Fruit fly (Drosophila melanogaster) whole organism, embryonic: ENCODE results near the gene GlnRS.

ENCODE experiments used
- Adf1 ChIP-seq: fragments of 200-800 bp; sonication (Bioruptor generic); IDR thresholded peaks from 2 replicates; pipeline ENCODE4 v1.3.6; 2022; ENCODE audit warnings: missing biosample characterization, missing genetic modification characterization
- Awh ChIP-seq: fragments of 200-800 bp; sonication (Bioruptor generic); IDR thresholded peaks from 2 replicates; pipeline ENCODE4, ENCODE4 v1.3.6; 2022; ENCODE audit warnings: missing biosample characterization, missing genetic modification characterization
- CG10979 ChIP-seq: fragments of 200-800 bp; sonication (Bioruptor generic); optimal IDR thresholded peaks from 2 replicates; lab custom pipeline; 2018; ENCODE audit warnings: missing biosample characterization, mild to moderate bottlenecking, missing genetic modification characterization, moderate library complexity
- CG13296 ChIP-seq: fragments of 200-800 bp; sonication (Bioruptor generic); optimal IDR thresholded peaks from 3 replicates; lab custom pipeline; 2018; ENCODE audit warnings: missing biosample characterization, mild to moderate bottlenecking, missing genetic modification characterization
- CG14441 ChIP-seq: fragments of 200-800 bp; sonication (Bioruptor generic); IDR thresholded peaks from 2 replicates; pipeline ENCODE4 v1.3.6; 2022; ENCODE audit warnings: missing biosample characterization, missing genetic modification characterization
- CG14710 ChIP-seq: fragments of 200-800 bp; sonication (Bioruptor generic); optimal IDR thresholded peaks from 3 replicates; lab custom pipeline; 2019; ENCODE audit warnings: missing biosample characterization, mild to moderate bottlenecking, missing genetic modification characterization, moderate library complexity
- CG15269 ChIP-seq: fragments of 200-800 bp; sonication (Bioruptor generic); optimal IDR thresholded peaks from 2 replicates; lab custom pipeline; 2018; ENCODE audit warnings: missing biosample characterization, mild to moderate bottlenecking, missing genetic modification characterization, moderate library complexity
- CG17359 ChIP-seq: fragments of 200-800 bp; sonication (Bioruptor generic); optimal IDR thresholded peaks from 3 replicates; lab custom pipeline; 2018; ENCODE audit warnings: missing biosample characterization, mild to moderate bottlenecking, missing genetic modification characterization, moderate library complexity
- CG18476 ChIP-seq: fragments of 200-800 bp; sonication (Bioruptor generic); optimal IDR thresholded peaks from 2 replicates; lab custom pipeline; 2016; ENCODE audit warnings: missing biosample characterization, mild to moderate bottlenecking, missing genetic modification characterization
- CG2120 ChIP-seq: fragments of 200-800 bp; sonication (Bioruptor generic); optimal IDR thresholded peaks from 3 replicates; lab custom pipeline; 2016; ENCODE audit warnings: missing biosample characterization, missing genetic modification characterization
- CG3407 ChIP-seq: fragments of 200-800 bp; sonication (Bioruptor generic); optimal IDR thresholded peaks from 2 replicates; lab custom pipeline; 2018; ENCODE audit warnings: missing biosample characterization, mild to moderate bottlenecking, missing genetic modification characterization
- CG3847 ChIP-seq: fragments of 200-800 bp; sonication (Bioruptor generic); IDR thresholded peaks from 2 replicates; pipeline ENCODE4 v1.3.6; 2022; ENCODE audit warnings: missing biosample characterization, missing genetic modification characterization
- CG6254 ChIP-seq: fragments of 200-800 bp; sonication (Bioruptor generic); optimal IDR thresholded peaks from 3 replicates; lab custom pipeline; 2017; ENCODE audit warnings: mild to moderate bottlenecking, missing biosample characterization, missing genetic modification reagents, missing genetic modification characterization
- CG8478 ChIP-seq: fragments of >200 bp; optimal IDR thresholded peaks from 2 replicates; lab custom pipeline; 2018
- CG8765 ChIP-seq: fragments of 200-800 bp; sonication (Bioruptor generic); IDR thresholded peaks from 2 replicates; pipeline ENCODE4 v1.3.6; 2022; ENCODE audit warnings: missing biosample characterization, missing genetic modification characterization
- Camta ChIP-seq: fragments of 200-800 bp; sonication (Bioruptor generic); optimal IDR thresholded peaks from 2 replicates; lab custom pipeline; 2016; ENCODE audit warnings: missing biosample characterization, missing genetic modification characterization
- Dp ChIP-seq: fragments of 200-800 bp; sonication (Bioruptor generic); optimal IDR thresholded peaks from 2 replicates; lab custom pipeline; 2018; ENCODE audit warnings: missing biosample characterization, mild to moderate bottlenecking, missing genetic modification characterization, moderate library complexity
- Drgx ChIP-seq: fragments of 200-800 bp; sonication (Bioruptor generic); IDR thresholded peaks from 2 replicates; pipeline ENCODE4 v1.3.6; 2022; ENCODE audit warnings: missing biosample characterization, missing genetic modification characterization
- E2f2 ChIP-seq: fragments of 200-800 bp; sonication (Bioruptor generic); IDR thresholded peaks from 2 replicates; pipeline ENCODE4 v1.3.6; 2022; ENCODE audit warnings: missing biosample characterization, missing genetic modification characterization
- Gsc ChIP-seq: fragments of 200-800 bp; sonication (Bioruptor generic); IDR thresholded peaks from 2 replicates; pipeline ENCODE4 v1.3.6; 2022; ENCODE audit warnings: missing biosample characterization, missing genetic modification characterization
- MBD-R2 ChIP-seq: fragments of 200-800 bp; sonication (Bioruptor generic); IDR thresholded peaks from 2 replicates; pipeline ENCODE4 v1.3.6; 2022; ENCODE audit warnings: missing biosample characterization, missing genetic modification characterization
- Mrtf ChIP-seq: fragments of 200-800 bp; sonication (Bioruptor generic); IDR thresholded peaks from 3 replicates; pipeline ENCODE4 v1.3.6; 2022; ENCODE audit warnings: missing biosample characterization, missing genetic modification characterization
- Opbp ChIP-seq: fragments of 200-800 bp; sonication (Bioruptor generic); IDR thresholded peaks from 3 replicates; pipeline ENCODE4 v1.3.6; 2022; ENCODE audit warnings: missing biosample characterization, missing genetic modification characterization; ENCODE audit not compliant: partially characterized antibody
- PHDP ChIP-seq: fragments of 200-800 bp; sonication (Bioruptor generic); optimal IDR thresholded peaks from 3 replicates; lab custom pipeline; 2018; ENCODE audit warnings: missing biosample characterization, mild to moderate bottlenecking, missing genetic modification characterization, moderate library complexity
- Sox102F ChIP-seq: fragments of 200-800 bp; sonication (Bioruptor generic); optimal IDR thresholded peaks from 2 replicates; lab custom pipeline; 2018; ENCODE audit warnings: missing biosample characterization, mild to moderate bottlenecking, missing genetic modification characterization, moderate library complexity
- Trl ChIP-seq, 3 experiments: fragments of >200 bp in 2 of 3; fragments of 200-800 bp in 1 of 3; sonication (Bioruptor generic) in 1 of 3; optimal IDR thresholded peaks; 2 replicates in 1 of 3; 3 replicates in 2 of 3; lab custom pipeline; 2016 to 2017; ENCODE audit warnings: missing biosample characterization in 1 of 3, missing genetic modification characterization in 1 of 3
- Xrp1 ChIP-seq: fragments of 200-800 bp; sonication (Bioruptor generic); IDR thresholded peaks from 2 replicates; pipeline ENCODE4 v1.3.6; 2022; ENCODE audit warnings: missing biosample characterization, missing genetic modification characterization
- ac ChIP-seq: fragments of 200-800 bp; sonication (Bioruptor generic); optimal IDR thresholded peaks from 3 replicates; lab custom pipeline; 2017; ENCODE audit warnings: missing biosample characterization, mild to moderate bottlenecking, missing genetic modification characterization
- ara ChIP-seq: fragments of 200-800 bp; sonication (Bioruptor generic); IDR thresholded peaks from 2 replicates; pipeline ENCODE4 v1.3.6; 2022; ENCODE audit warnings: missing biosample characterization, missing genetic modification characterization
- cad ChIP-seq: fragments of >200 bp; optimal IDR thresholded peaks from 2 replicates; lab custom pipeline; 2017; ENCODE audit warnings: missing biosample characterization, missing genetic modification characterization
- corto ChIP-seq: fragments of 200-800 bp; sonication (Bioruptor generic); optimal IDR thresholded peaks from 2 replicates; lab custom pipeline; 2016; ENCODE audit warnings: missing biosample characterization, mild to moderate bottlenecking, missing genetic modification characterization, moderate library complexity
- dpn ChIP-seq, 2 experiments: fragments of 200-800 bp; sonication (Bioruptor generic); optimal IDR thresholded peaks; 3 replicates each; lab custom pipeline; 2016; ENCODE audit warnings: missing biosample characterization in 2 of 2, missing genetic modification characterization in 2 of 2
- dysf ChIP-seq: fragments of 200-800 bp; sonication (Bioruptor generic); IDR thresholded peaks from 3 replicates; pipeline ENCODE4 v1.3.6; 2022; ENCODE audit warnings: missing biosample characterization, missing genetic modification characterization
- en ChIP-seq: fragments of 200-800 bp; sonication (Bioruptor generic); optimal IDR thresholded peaks from 2 replicates; lab custom pipeline; 2016; ENCODE audit warnings: missing biosample characterization, missing genetic modification characterization
- ftz-f1 ChIP-seq: fragments of 200-800 bp; sonication (Bioruptor generic); optimal IDR thresholded peaks from 2 replicates; lab custom pipeline; 2016; ENCODE audit warnings: missing biosample characterization, missing genetic modification characterization
- ind ChIP-seq: fragments of 200-800 bp; sonication (Bioruptor generic); optimal IDR thresholded peaks from 3 replicates; lab custom pipeline; 2016; ENCODE audit warnings: missing biosample characterization, missing genetic modification characterization
- jing ChIP-seq: fragments of 200-800 bp; sonication (Bioruptor generic); optimal IDR thresholded peaks from 2 replicates; lab custom pipeline; 2018; ENCODE audit warnings: missing biosample characterization, mild to moderate bottlenecking, missing genetic modification characterization
- ken ChIP-seq: fragments of 200-800 bp; sonication (Bioruptor generic); IDR thresholded peaks from 3 replicates; pipeline ENCODE4 v1.3.6; 2022; ENCODE audit warnings: missing biosample characterization, missing genetic modification characterization
- knrl ChIP-seq: fragments of 200-800 bp; sonication (Bioruptor generic); IDR thresholded peaks from 3 replicates; pipeline ENCODE4 v1.3.6; 2022; ENCODE audit warnings: missing biosample characterization, missing genetic modification characterization; ENCODE audit not compliant: partially characterized antibody
- lab ChIP-seq: fragments of 200-800 bp; sonication (Bioruptor generic); optimal IDR thresholded peaks from 3 replicates; lab custom pipeline; 2017; ENCODE audit warnings: missing biosample characterization, missing genetic modification characterization, mild to moderate bottlenecking, moderate library complexity, missing genetic modification reagents
- lov ChIP-seq, 2 experiments: fragments of 200-800 bp in 1 of 2; fragments of >200 bp in 1 of 2; sonication (Bioruptor generic) in 1 of 2; IDR thresholded peaks in 1 of 2; optimal IDR thresholded peaks in 1 of 2; 2 replicates in 1 of 2; 3 replicates in 1 of 2; pipeline versions ENCODE4 v1.3.6 to Lab custom; 2017 to 2022; ENCODE audit warnings: missing biosample characterization in 1 of 2, missing genetic modification characterization in 1 of 2
- maf-S ChIP-seq: fragments of 200-800 bp; sonication (Bioruptor generic); optimal IDR thresholded peaks from 2 replicates; lab custom pipeline; 2016; ENCODE audit warnings: missing biosample characterization, missing genetic modification characterization
- mam ChIP-seq: fragments of 200-800 bp; sonication (Bioruptor generic); optimal IDR thresholded peaks from 3 replicates; lab custom pipeline; 2016; ENCODE audit warnings: missing biosample characterization, missing genetic modification characterization
- pan ChIP-seq, 4 experiments: fragments of >200 bp in 3 of 4; fragments of 200-800 bp in 1 of 4; sonication (Bioruptor generic) in 1 of 4; optimal IDR thresholded peaks in 3 of 4; IDR thresholded peaks in 1 of 4; 2 replicates each; pipeline versions ENCODE4 v1.3.6 to Lab custom; 2017 to 2022; ENCODE audit warnings: missing biosample characterization in 2 of 4, missing genetic modification characterization in 2 of 4, mixed read lengths in 1 of 4
- sens-2 ChIP-seq: fragments of 200-800 bp; sonication (Bioruptor generic); IDR thresholded peaks from 2 replicates; pipeline ENCODE4 v1.3.6; 2022; ENCODE audit warnings: missing biosample characterization, missing genetic modification characterization
- sob ChIP-seq: fragments of 200-800 bp; sonication (Bioruptor generic); IDR thresholded peaks from 2 replicates; pipeline ENCODE4 v1.3.6; 2022; ENCODE audit warnings: missing biosample characterization, missing genetic modification characterization
- vnd ChIP-seq: fragments of 200-800 bp; sonication (Bioruptor generic); IDR thresholded peaks from 3 replicates; pipeline ENCODE4 v1.3.6; 2022; ENCODE audit warnings: missing biosample characterization, missing genetic modification characterization; ENCODE audit not compliant: partially characterized antibody
- wek ChIP-seq: fragments of 200-800 bp; sonication (Bioruptor generic); optimal IDR thresholded peaks from 3 replicates; lab custom pipeline; 2018; ENCODE audit warnings: missing biosample characterization, mild to moderate bottlenecking, missing genetic modification characterization, moderate library complexity
- zen ChIP-seq: fragments of 200-800 bp; sonication (Bioruptor generic); optimal IDR thresholded peaks from 3 replicates; lab custom pipeline; 2018; ENCODE audit warnings: missing biosample characterization, mild to moderate bottlenecking, missing genetic modification characterization, moderate library complexity

The GlnRS gene

DNA sequence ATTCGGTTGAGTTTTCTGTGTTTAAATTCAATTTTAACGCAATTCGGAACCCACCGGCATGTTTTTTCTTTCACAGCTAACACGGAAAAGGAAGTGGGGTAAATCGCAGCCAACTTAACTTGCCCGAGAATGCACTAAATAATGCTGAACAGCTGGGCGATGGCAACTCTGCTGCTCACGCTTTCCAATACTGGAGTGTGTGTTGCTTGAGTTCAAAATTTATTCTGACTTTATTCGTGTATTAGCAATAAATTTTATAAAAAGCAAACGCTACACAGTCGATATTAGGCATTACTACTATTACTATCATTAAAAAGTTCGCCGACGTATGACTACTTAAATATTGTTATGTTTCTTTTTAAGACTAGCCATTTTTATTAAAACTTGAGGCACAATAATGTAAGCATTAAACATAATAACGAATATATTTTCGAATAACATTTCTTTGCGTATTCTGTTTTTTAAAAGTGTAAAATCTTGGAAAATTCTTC, 18.1 kb downstream of the GlnRS start, which contains the start of the genes RpS27 and Nup37 (continued):
- TF ChIP-seq Mrtf (GFP tag; lab: Robert Waterston, UW) (peak; percentile 96), Gsc (GFP tag; lab: Robert Waterston, UW) (peak; percentile 83; the same call in 1 of the 2 replicates), zen (tag; lab: Kevin White, UChicago) (peak; percentile 91), Awh (GFP tag; lab: Robert Waterston, UW) (peak; percentile 98), dysf (GFP tag; lab: Robert Waterston, UW) (peak; percentile 96), ken (GFP tag; lab: Robert Waterston, UW) (peak; percentile 99), CG17359 (peak; percentile 97), Xrp1 (GFP tag; lab: Robert Waterston, UW) (peak; percentile 62), Drgx (GFP tag; lab: Robert Waterston, UW) (peak; percentile 75), Dp (GFP tag; lab: Kevin White, UChicago) (peak; percentile 77), Adf1 (GFP tag; lab: Robert Waterston, UW) (peak; percentile 79), corto (GFP tag; lab: Kevin White, UChicago) (peak; percentile 71), CG3407 (GFP tag; lab: Kevin White, UChicago) (peak; percentile 98), dpn (GFP tag; optimal IDR thresholded peaks at IDR 0.05; lab: Kevin White, UChicago) (peak; percentile 95 to 99), PHDP (tag; lab: Kevin White, UChicago) (peak; percentile 96), pan (optimal IDR thresholded peaks at IDR 0.05; lab: Kevin White, UChicago) (no peak), pan (GFP tag; optimal IDR thresholded peaks at IDR 0.05 in 1 of 2, IDR thresholded peaks at IDR 0.05 in 1 of 2) (peak in 1 of 2 experiments; percentile 97), mam (GFP tag; lab: Kevin White, UChicago) (peak; percentile 98), sens-2 (GFP tag; lab: Robert Waterston, UW) (peak; percentile 97), CG2120 (GFP tag; lab: Kevin White, UChicago) (peak; percentile 95), jing (GFP tag; lab: Kevin White, UChicago) (peak; percentile 94), CG14441 (GFP tag; lab: Robert Waterston, UW) (peak; percentile 95), Camta (GFP tag; lab: Kevin White, UChicago) (peak; percentile 98), wek (GFP tag; lab: Kevin White, UChicago) (peak; percentile 97), ind (GFP tag; lab: Kevin White, UChicago) (peak; percentile 96), CG18476 (GFP tag; lab: Kevin White, UChicago) (peak; percentile 93), CG6254 (GFP tag; lab: Kevin White, UChicago) (peak; percentile 89), Trl (optimal IDR thresholded peaks at IDR 0.05; lab: Kevin White, UChicago) (no peak), Trl (GFP tag; optimal IDR thresholded peaks at IDR 0.05; lab: Kevin White, UChicago) (peak; percentile 99), knrl (GFP tag; lab: Robert Waterston, UW) (0 out of 3 replicates have a peak, but pooled peaks have one; percentile 44), CG13296 (peak; percentile 98), vnd (GFP tag; lab: Robert Waterston, UW) (no peak), CG8478 (lab: Kevin White, UChicago) (no peak), ara (peak; percentile 95), CG15269 (tag; lab: Kevin White, UChicago) (peak; percentile 94), ftz-f1 (peak; percentile 90), lov (optimal IDR thresholded peaks at IDR 0.05; lab: Kevin White, UChicago) (no peak), lov (GFP tag; IDR thresholded peaks at IDR 0.05; lab: Robert Waterston, UW) (peak; percentile 99), MBD-R2 (GFP tag; lab: Robert Waterston, UW) (peak; percentile 86), Opbp (GFP tag; lab: Robert Waterston, UW) (peak; percentile 100), en (peak; percentile 98), sob (GFP tag; lab: Robert Waterston, UW) (peak; percentile 99), ac (peak; percentile 99), maf-S (GFP tag; lab: Kevin White, UChicago) (peak; percentile 98), CG8765 (peak; percentile 89), CG3847 (peak; percentile 98), CG14710 (tag; lab: Kevin White, UChicago) (peak; percentile 97), cad (GFP tag; lab: Kevin White, UChicago) (no peak), Sox102F (GFP tag; lab: Kevin White, UChicago) (peak; percentile 90), CG10979 (tag; lab: Kevin White, UChicago) (peak; percentile 86), E2f2 (GFP tag; lab: Robert Waterston, UW) (peak; percentile 85), lab (peak; percentile 99)
